Fruit fly (Drosophila melanogaster): ENCODE data around the gene CG7218.

The CG7218 gene

DNA sequence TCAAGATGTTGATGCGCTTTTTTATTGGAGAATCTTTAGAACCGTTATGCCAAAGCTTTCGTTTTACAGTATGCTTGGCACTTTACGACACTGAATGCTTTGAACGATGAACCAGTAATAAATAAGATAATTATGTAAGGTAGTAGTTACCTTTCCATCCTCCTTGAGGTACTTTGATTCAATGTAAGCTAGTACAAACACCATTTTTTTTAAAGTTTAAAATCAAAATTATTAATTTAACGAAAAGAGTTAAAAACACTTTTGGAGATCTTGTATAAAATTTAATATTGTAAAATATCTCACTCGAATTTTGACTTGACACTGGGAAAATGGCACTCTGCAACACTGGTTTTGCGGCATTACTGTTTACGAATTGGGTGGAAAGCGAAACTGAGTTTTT, 21.2 kb upstream of the CG7218 start, which contains the start of the genes Arp5 and CG7208 (continued):
- TF ChIP-seq CG15011 (GFP tag; optimal IDR thresholded peaks at IDR 0.05) (no peak), Poxn (GFP tag; IDR thresholded peaks at IDR 0.05) (no peak), CG43689 (GFP tag; IDR thresholded peaks at IDR 0.05) (no peak), sens (GFP tag) (peak; percentile 95), hth (optimal IDR thresholded peaks at IDR 0.05) (no peak), zen (tag; optimal IDR thresholded peaks at IDR 0.05) (peak; percentile 57), tin (GFP tag; optimal IDR thresholded peaks at IDR 0.05) (peak; percentile 71), CG2678 (tag; optimal IDR thresholded peaks at IDR 0.05) (no peak), CG12391 (tag; optimal IDR thresholded peaks at IDR 0.05) (peak; percentile 82), CG18011 (GFP tag; optimal IDR thresholded peaks at IDR 0.05) (peak; percentile 54), CG12104 (GFP tag; optimal IDR thresholded peaks at IDR 0.05) (peak; percentile 61), CG1024 (GFP tag; IDR thresholded peaks at IDR 0.05) (no peak), CG12236 (GFP tag; optimal IDR thresholded peaks at IDR 0.05) (no peak), CG9215 (GFP tag; IDR thresholded peaks at IDR 0.05) (peak; percentile 69), bbx (GFP tag; IDR thresholded peaks at IDR 0.05; ENCODE audit: partially characterized antibody) (0 out of 2 replicates have a peak, but pooled peaks have one; percentile 12), Aef1 (GFP tag; IDR thresholded peaks at IDR 0.05) (peak; percentile 44), CG8478 (optimal IDR thresholded peaks at IDR 0.05) (no peak), CG32767 (GFP tag; IDR thresholded peaks at IDR 0.05) (0 out of 2 replicates have a peak, but pooled peaks have one; percentile 21), CG7357 (GFP tag; IDR thresholded peaks at IDR 0.05) (0 out of 3 replicates have a peak, but pooled peaks have one; percentile 36), CG16813 (GFP tag; IDR thresholded peaks at IDR 0.05; ENCODE audit: partially characterized antibody) (no peak), Sin3A (optimal IDR thresholded peaks at IDR 0.05) (peak; percentile 9), CG15696 (tag; optimal IDR thresholded peaks at IDR 0.05) (peak; percentile 4), CG2116 (GFP tag; optimal IDR thresholded peaks at IDR 0.05) (peak; percentile 35), maf-S (GFP tag; optimal IDR thresholded peaks at IDR 0.05) (peak; percentile 53), CG3281 (GFP tag; optimal IDR thresholded peaks at IDR 0.05) (peak; percentile 73), Rx (GFP tag; IDR thresholded peaks at IDR 0.05) (no peak), Bdp1 (GFP tag; optimal IDR thresholded peaks at IDR 0.05) (peak; percentile 38), E2f2 (GFP tag; IDR thresholded peaks at IDR 0.05) (peak; percentile 60; the same call in 1 of the 2 replicates), CG11456 (GFP tag; IDR thresholded peaks at IDR 0.05) (0 out of 3 replicates have a peak, but pooled peaks have one; percentile 59), CG8765 (GFP tag; IDR thresholded peaks at IDR 0.05) (no peak), sisA (GFP tag; IDR thresholded peaks at IDR 0.05) (peak; percentile 62), CG17328 (GFP tag; IDR thresholded peaks at IDR 0.05) (peak; percentile 40; the same call in 1 of the 2 replicates), hkb (optimal IDR thresholded peaks at IDR 0.05) (no peak), hkb (GFP tag; IDR thresholded peaks at IDR 0.05) (peak; percentile 62), eyg (GFP tag; optimal IDR thresholded peaks at IDR 0.05) (no peak), CG9437 (GFP tag; optimal IDR thresholded peaks at IDR 0.05) (peak; percentile 67), vfl (GFP tag; optimal IDR thresholded peaks at IDR 0.05) (peak; percentile 54), CG18764 (GFP tag; optimal IDR thresholded peaks at IDR 0.05) (peak; percentile 52), CG14050 (GFP tag; IDR thresholded peaks at IDR 0.05) (0 out of 3 replicates have a peak, but pooled peaks have one; percentile 13), kah (GFP tag; optimal IDR thresholded peaks at IDR 0.05) (no peak), CG6813 (GFP tag; optimal IDR thresholded peaks at IDR 0.05) (no peak), CG8359 (GFP tag; optimal IDR thresholded peaks at IDR 0.05; ENCODE audit: borderline replicate concordance) (no peak), CG11085 (GFP tag; IDR thresholded peaks at IDR 0.05) (peak; percentile 59), tna (GFP tag; IDR thresholded peaks at IDR 0.05; ENCODE audit: partially characterized antibody) (no peak), CG13287 (GFP tag; IDR thresholded peaks at IDR 0.05; ENCODE audit: partially characterized antibody) (peak; percentile 59), CG6854 (GFP tag; optimal IDR thresholded peaks at IDR 0.05) (no peak), prd (optimal IDR thresholded peaks at IDR 0.05) (no peak), prd (GFP tag; IDR thresholded peaks at IDR 0.05) (peak; percentile 66), mam (GFP tag; optimal IDR thresholded peaks at IDR 0.05) (peak; percentile 70), gt (GFP tag; IDR thresholded peaks at IDR 0.05) (no peak), CG1602 (GFP tag; optimal IDR thresholded peaks at IDR 0.05) (peak; percentile 54), Elba2 (GFP tag; optimal IDR thresholded peaks at IDR 0.05) (peak; percentile 29), HHEX (GFP tag; optimal IDR thresholded peaks at IDR 0.05) (peak; percentile 61)

Data from whole organism, embryonic.